Worm (Caenorhabditis elegans) whole organism, L1 larva: ENCODE results near the gene nhr-132.

Experiments used
- efl-1 ChIP-seq, 4 experiments: fragments of 150-350 bp; optimal IDR thresholded peaks in 3 of 4; peaks in 1 of 4; 1 replicate in 1 of 4; 2 replicates in 3 of 4; lab custom pipeline; 2014; ENCODE audit warnings: missing biosample characterization in 2 of 4, missing genetic modification characterization in 2 of 4, missing genetic modification reagents in 2 of 4
- isw-1 ChIP-seq: fragments of 200-800 bp; sonication (Bioruptor generic); IDR thresholded peaks from 2 replicates; pipeline ENCODE4 v1.3.6; 2022; ENCODE audit warnings: missing genetic modification characterization, missing compliant biosample characterization
- lin-13 ChIP-seq: fragments of 150-350 bp; optimal IDR thresholded peaks from 2 replicates; lab custom pipeline; 2014; ENCODE audit warnings: missing biosample characterization, missing genetic modification reagents, missing genetic modification characterization
- lin-15B ChIP-seq: fragments of 150-350 bp; sonication (generic microtip); optimal IDR thresholded peaks from 3 replicates; lab custom pipeline; 2014; ENCODE audit warnings: missing biosample characterization, missing genetic modification characterization
- lsy-2 ChIP-seq, 2 experiments: fragments of 150-350 bp; optimal IDR thresholded peaks; 2 replicates each; lab custom pipeline; 2014; ENCODE audit warnings: missing biosample characterization in 2 of 2, missing genetic modification characterization in 2 of 2
- mdl-1 ChIP-seq, 2 experiments: fragments of 150-350 bp; optimal IDR thresholded peaks; 2 replicates each; lab custom pipeline; 2014 to 2017; ENCODE audit warnings: missing biosample characterization in 2 of 2, missing genetic modification characterization in 2 of 2, inconsistent platforms in 1 of 2
- nhr-11 ChIP-seq: fragments of 150-350 bp; optimal IDR thresholded peaks from 2 replicates; lab custom pipeline; 2014; ENCODE audit warnings: missing biosample characterization, missing genetic modification characterization
- nhr-77 ChIP-seq: fragments of 150-350 bp; optimal IDR thresholded peaks from 2 replicates; lab custom pipeline; 2014; ENCODE audit warnings: missing biosample characterization, missing genetic modification characterization
- pqm-1 ChIP-seq: sonication (generic microtip); optimal IDR thresholded peaks from 3 replicates; lab custom pipeline; 2017; ENCODE audit warnings: missing biosample characterization, missing genetic modification characterization
- snpc-4 ChIP-seq: fragments of 150-350 bp; optimal IDR thresholded peaks from 2 replicates; lab custom pipeline; 2014; ENCODE audit warnings: missing biosample characterization, missing genetic modification characterization
- tlp-1 ChIP-seq: fragments of 150-350 bp; optimal IDR thresholded peaks from 2 replicates; lab custom pipeline; 2014; ENCODE audit warnings: missing biosample characterization, missing genetic modification characterization
- zag-1 ChIP-seq: fragments of 150-350 bp; optimal IDR thresholded peaks from 2 replicates; lab custom pipeline; 2014; ENCODE audit warnings: missing biosample characterization, missing genetic modification characterization

DNA sequence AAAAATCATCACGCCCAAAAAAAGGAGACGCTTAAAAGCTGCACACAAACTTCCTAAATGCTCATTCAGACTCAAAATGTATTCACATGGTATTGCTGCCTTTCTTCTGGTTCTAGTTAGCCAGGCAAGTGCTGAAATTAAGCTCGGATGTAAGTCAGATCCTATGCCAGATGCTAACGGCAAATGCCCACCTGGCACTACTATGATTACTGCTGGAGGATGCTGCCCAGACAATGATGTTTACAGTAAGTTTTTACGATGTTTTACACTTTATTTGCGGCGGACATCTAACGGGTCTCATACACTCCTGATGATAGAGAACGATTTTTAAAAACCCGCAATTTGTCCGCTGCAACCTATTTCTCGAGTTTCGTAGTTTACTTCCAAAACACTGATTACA lies 2.3 kb downstream of the nhr-132 start, which contains the start of gene C14C6.5:
- TF ChIP-seq lin-15B, result no peak
- no peak for TF ChIP-seq nhr-77 (tag; lab: Kevin White, UChicago)
- no peak for TF ChIP-seq mdl-1 (tag; optimal IDR thresholded peaks at IDR 0.05; lab: Kevin White, UChicago)
- TF ChIP-seq tlp-1 (tag; lab: Kevin White, UChicago), result no peak
- no peak for TF ChIP-seq efl-1 (optimal IDR thresholded peaks at IDR 0.05; lab: Kevin White, UChicago)
- TF ChIP-seq efl-1 (GFP tag; optimal IDR thresholded peaks at IDR 0.05 in 1 of 2; lab: Kevin White, UChicago), result no peak
- TF ChIP-seq lsy-2 (tag; optimal IDR thresholded peaks at IDR 0.05; lab: Kevin White, UChicago), result no peak
- TF ChIP-seq snpc-4, result no peak
- TF ChIP-seq pqm-1 (tag; lab: Kevin White, UChicago), result no peak
- TF ChIP-seq lin-13 (GFP tag; lab: Kevin White, UChicago), result no peak
- no peak for TF ChIP-seq isw-1 (GFP tag; lab: Robert Waterston, UW)
- TF ChIP-seq zag-1, result no peak
- TF ChIP-seq nhr-11 (tag; lab: Kevin White, UChicago), result no peak
